Worm (Caenorhabditis elegans): ENCODE data around the gene srh-67.

srh-67 gene

DNA sequence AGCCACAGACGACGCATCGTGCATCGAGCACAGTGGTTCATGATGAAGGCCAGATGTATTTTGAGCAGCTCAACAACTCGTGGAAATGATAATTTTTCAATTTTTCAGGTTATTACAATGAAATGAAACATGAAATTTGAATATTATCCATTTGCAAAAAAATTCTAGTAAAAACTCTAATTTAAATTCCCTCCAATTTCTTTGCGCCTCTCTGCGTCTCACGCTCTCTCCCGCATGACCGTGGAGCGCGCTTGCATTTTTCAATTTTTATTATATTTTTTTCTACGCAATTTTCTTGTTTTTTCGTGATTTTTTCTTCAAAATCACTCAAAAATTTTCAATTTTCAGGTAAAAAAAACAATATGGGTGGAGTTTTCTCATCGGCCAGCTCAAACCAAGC, 49.3 kb upstream of the srh-67 start, which contains the start of gene tag-281 (continued):
- TF ChIP-seq K09A11.1 (tag; optimal IDR thresholded peaks at IDR 0.05; ENCODE audit: insufficient read depth) = no peak

DNA sequence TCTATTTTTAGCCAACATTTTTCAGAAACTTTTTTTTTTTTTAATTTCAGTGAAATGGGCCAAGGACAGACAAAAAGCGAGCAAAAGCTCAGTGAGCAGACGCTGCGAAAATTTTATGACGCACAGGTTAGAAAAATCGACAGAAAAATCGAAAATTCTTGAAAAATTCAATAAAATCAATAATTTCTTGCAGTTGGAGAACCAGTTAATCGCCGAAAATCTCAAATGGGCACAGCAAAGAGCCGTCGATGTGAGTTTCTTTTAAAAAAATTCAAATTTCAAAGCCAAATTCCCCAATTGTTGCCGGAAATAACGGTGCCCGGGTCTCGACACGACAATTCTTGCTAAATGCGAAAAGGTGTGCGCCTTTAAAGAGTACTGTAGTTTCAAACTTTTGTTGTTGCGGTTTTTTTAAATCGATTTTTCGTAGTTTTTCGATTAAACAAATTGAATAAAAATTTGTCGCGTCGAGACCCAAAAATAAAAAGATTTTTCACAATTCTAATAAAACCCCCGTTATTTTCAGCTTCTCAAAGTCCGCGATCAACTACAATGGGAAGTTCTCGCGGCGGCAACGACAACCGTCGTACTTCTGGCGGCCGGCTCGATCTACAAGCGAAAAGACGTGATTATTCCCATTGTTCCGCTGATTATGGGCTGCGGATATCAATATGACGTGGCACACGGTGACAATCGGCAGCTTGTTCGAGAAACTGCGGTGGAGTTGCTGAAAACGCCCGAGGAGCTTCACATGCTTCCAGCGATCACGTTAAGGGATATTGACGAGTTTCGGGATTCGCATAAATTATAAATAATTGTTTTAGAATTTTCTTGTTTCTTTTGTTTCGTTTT, 47.9 kb upstream of the srh-67 start, which contains the start of gene tag-280:
TSS of gene tag-280 (plus strand) at position 51 of the 852 bp plus-strand sequence.
- TF ChIP-seq lim-6 (tag; optimal IDR thresholded peaks at IDR 0.05) (no peak), ceh-6 (GFP tag; optimal IDR thresholded peaks at IDR 0.05) (no peak), lin-11 (tag; optimal IDR thresholded peaks at IDR 0.05) (no peak), ttx-3 (tag; optimal IDR thresholded peaks at IDR 0.05) (no peak), odd-2 (tag; optimal IDR thresholded peaks at IDR 0.05) (no peak), fax-1 (tag; optimal IDR thresholded peaks at IDR 0.05) (no peak)

DNA sequence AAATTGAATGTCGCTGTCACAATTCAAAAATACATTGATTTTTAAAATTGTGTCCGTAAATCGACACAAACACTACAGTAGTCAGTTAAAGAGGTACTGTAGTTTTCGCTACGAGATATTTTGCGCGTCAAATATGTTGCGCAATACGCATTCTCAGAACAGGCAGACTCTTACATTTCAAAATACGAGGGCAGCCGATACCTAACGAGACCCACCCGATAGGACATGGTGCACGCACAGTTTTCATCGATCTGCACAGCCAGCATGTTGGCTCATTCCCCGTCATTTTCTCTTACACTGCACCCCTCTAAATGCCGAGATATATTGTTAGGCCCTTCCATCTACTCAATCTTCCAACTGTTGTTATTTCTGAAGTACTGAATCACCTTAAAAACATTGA, 46.5 kb upstream of the srh-67 start, which contains the start of gene F15A4.2:
TSS of gene F15A4.2 (plus strand) at position 301 of the 400 bp plus-strand sequence.
- no peak for TF ChIP-seq madf-2 (tag; optimal IDR thresholded peaks at IDR 0.05)
- TF ChIP-seq odd-2 (tag; optimal IDR thresholded peaks at IDR 0.05) = no peak

- TF ChIP-seq odd-2 (tag; optimal IDR thresholded peaks at IDR 0.05) (no peak), nfya-1 (tag; optimal IDR thresholded peaks at IDR 0.05) (no peak), ceh-45 (GFP tag; IDR thresholded peaks at IDR 0.05) (no peak), pha-2 (tag; optimal IDR thresholded peaks at IDR 0.05) (no peak), ceh-9 (tag; optimal IDR thresholded peaks at IDR 0.05) (no peak), mec-3 (tag; optimal IDR thresholded peaks at IDR 0.05; ENCODE audit: borderline replicate concordance) (no peak), madf-2 (tag; optimal IDR thresholded peaks at IDR 0.05) (no peak), sox-2 (GFP tag; IDR thresholded peaks at IDR 0.05) (no peak), npax-4 (tag; optimal IDR thresholded peaks at IDR 0.05) (no peak), Y22D7AL.16 (tag; optimal IDR thresholded peaks at IDR 0.05) (no peak), K02D7.2 (tag; optimal IDR thresholded peaks at IDR 0.05) (no peak), dmd-4 (tag; optimal IDR thresholded peaks at IDR 0.05; ENCODE audit: borderline replicate concordance) (no peak), F13H6.1 (tag; optimal IDR thresholded peaks at IDR 0.05) (no peak), pros-1 (tag; optimal IDR thresholded peaks at IDR 0.05) (no peak), C38D4.7 (GFP tag; optimal IDR thresholded peaks at IDR 0.05) (no peak), C08G9.2 (tag; optimal IDR thresholded peaks at IDR 0.05) (no peak), rnt-1 (tag; optimal IDR thresholded peaks at IDR 0.05) (no peak), ceh-24 (tag; optimal IDR thresholded peaks at IDR 0.05) (no peak), pat-9 (tag; optimal IDR thresholded peaks at IDR 0.05) (no peak), hlh-15 (tag; optimal IDR thresholded peaks at IDR 0.05) (no peak)
These were observed 43.2 kb upstream of the srh-67 start, which contains the start of gene sre-37 for ce11 chrII:12465557-12465956. Gene sre-37 (plus strand): TSS chrII:12465857.

ce11 chrII:12467047-12467446, 41.7 kb upstream of the srh-67 start, which contains the start of gene srg-16:
Gene srg-16 (plus strand): TSS chrII:12467133.
- TF ChIP-seq ceh-2 (tag; optimal IDR thresholded peaks at IDR 0.05) = no peak
- no peak for TF ChIP-seq K09A11.1 (tag; optimal IDR thresholded peaks at IDR 0.05; ENCODE audit: insufficient read depth)
- no peak for TF ChIP-seq rnt-1 (tag; optimal IDR thresholded peaks at IDR 0.05)
- TF ChIP-seq ceh-34 (tag; optimal IDR thresholded peaks at IDR 0.05) = no peak
- no peak for TF ChIP-seq dmd-4 (tag; optimal IDR thresholded peaks at IDR 0.05; ENCODE audit: borderline replicate concordance)
- no peak for TF ChIP-seq tbx-7 (tag; optimal IDR thresholded peaks at IDR 0.05)
- TF ChIP-seq dve-1 (tag; optimal IDR thresholded peaks at IDR 0.05) = peak; percentile 55

All from whole organism, late embryonic.